Fruit fly (Drosophila melanogaster) whole organism, embryonic: ENCODE measurements around the gene CG40813.
"Not testable (repeated sequence)": the region's sequence is repeated elsewhere in the genome, so short reads cannot be mapped to it uniquely, and the experiment has no call there.

Experiments used
- CG18599 ChIP-seq: fragments of 200-800 bp; sonication (Bioruptor generic); optimal IDR thresholded peaks from 3 replicates; lab custom pipeline; 2017; ENCODE audit warnings: missing biosample characterization, missing genetic modification characterization, mild to moderate bottlenecking, moderate library complexity, missing genetic modification reagents
- cg ChIP-seq: fragments of 200-800 bp; sonication (Bioruptor generic); optimal IDR thresholded peaks from 3 replicates; lab custom pipeline; 2019; ENCODE audit warnings: missing biosample characterization, mild to moderate bottlenecking, missing genetic modification characterization, moderate library complexity
- fd3F ChIP-seq: fragments of 200-800 bp; sonication (Bioruptor generic); optimal IDR thresholded peaks from 2 replicates; lab custom pipeline; 2018; ENCODE audit warnings: missing biosample characterization, mild to moderate bottlenecking, missing genetic modification characterization, moderate library complexity

- not testable (repeated sequence) for TF ChIP-seq cg; CG18599 (GFP tag; lab: Kevin White, UChicago); fd3F (GFP tag; lab: Kevin White, UChicago)
Observed at dm6 chrX:22167355-22167754, 24.5 kb downstream of the CG40813 start, which contains the start of gene CG46508.
